Worm (Caenorhabditis elegans): Measurements from ENCODE around the gene K01A11.3.

DNA sequence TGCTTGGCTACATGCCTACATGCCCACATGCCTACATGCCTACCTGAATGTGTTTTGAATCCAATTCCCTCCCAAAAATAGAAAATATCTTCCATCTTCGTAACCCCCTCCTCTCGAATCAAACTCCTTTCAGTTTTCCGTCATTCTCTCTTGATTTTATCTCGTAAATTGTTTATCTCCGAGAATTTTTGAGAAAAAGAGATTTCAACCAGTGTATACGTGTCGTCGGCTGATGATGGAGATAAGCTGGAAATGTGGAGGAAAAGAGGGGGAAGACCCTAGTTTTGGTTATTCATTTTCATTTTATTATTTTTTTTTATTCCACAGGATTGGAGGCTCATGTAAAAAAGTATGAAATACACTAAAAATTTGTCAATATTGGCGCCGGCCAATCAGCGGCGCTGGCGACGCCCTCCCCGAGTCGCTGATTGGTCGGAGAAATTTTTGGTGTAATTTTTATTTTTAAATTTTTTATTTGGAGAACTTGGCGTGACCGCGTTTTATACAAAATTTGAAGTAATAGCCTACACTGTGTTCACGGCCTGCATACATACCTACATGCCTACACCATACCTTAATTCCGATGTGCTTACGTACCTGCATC, 26.5 kb upstream of the K01A11.3 start:
- no peak for TF ChIP-seq C08G9.2 (tag; optimal IDR thresholded peaks at IDR 0.05)
- no peak for TF ChIP-seq mec-3 (tag; optimal IDR thresholded peaks at IDR 0.05; ENCODE audit: borderline replicate concordance)
- TF ChIP-seq hlh-6 (tag; optimal IDR thresholded peaks at IDR 0.05) = no peak
- TF ChIP-seq ceh-19 (GFP tag; optimal IDR thresholded peaks at IDR 0.05) = no peak
- TF ChIP-seq ceh-30 (tag; optimal IDR thresholded peaks at IDR 0.05) = no peak
- TF ChIP-seq nhr-11 (tag; optimal IDR thresholded peaks at IDR 0.05) = no peak
- no peak for TF ChIP-seq ama-1 (optimal IDR thresholded peaks at IDR 0.05)
- TF ChIP-seq dve-1 (tag; optimal IDR thresholded peaks at IDR 0.05) = no peak
- TF ChIP-seq ttx-3 (tag; optimal IDR thresholded peaks at IDR 0.05) = no peak
- no peak for TF ChIP-seq zip-5 (tag; optimal IDR thresholded peaks at IDR 0.05)
- no peak for TF ChIP-seq lin-11 (tag; optimal IDR thresholded peaks at IDR 0.05)
- TF ChIP-seq ceh-31 (tag; optimal IDR thresholded peaks at IDR 0.05) = no peak
- TF ChIP-seq F13H6.1 (tag; optimal IDR thresholded peaks at IDR 0.05) = no peak
- no peak for TF ChIP-seq hlh-15 (tag; optimal IDR thresholded peaks at IDR 0.05)

Data from whole organism, late embryonic.